Worm (Caenorhabditis elegans) whole organism, late embryonic: ENCODE data around the gene fli-1.

ENCODE experiments used
- F13H6.1 ChIP-seq: sonication (generic microtip); optimal IDR thresholded peaks from 2 replicates; lab custom pipeline; 2016; ENCODE audit warnings: missing genetic modification characterization, missing compliant biosample characterization
- K02D7.2 ChIP-seq: sonication (generic microtip); optimal IDR thresholded peaks from 2 replicates; lab custom pipeline; 2017; ENCODE audit warnings: mild to moderate bottlenecking, missing genetic modification characterization, missing compliant biosample characterization
- K09A11.1 ChIP-seq: sonication (generic microtip); optimal IDR thresholded peaks from 2 replicates; lab custom pipeline; 2017; ENCODE audit warnings: antibody characterized with exemption, mild to moderate bottlenecking, missing genetic modification characterization, missing compliant biosample characterization; ENCODE audit not compliant: insufficient read depth
- T23F11.4 ChIP-seq: fragments of 200-800 bp; sonication (Bioruptor generic); optimal IDR thresholded peaks from 2 replicates; lab custom pipeline; 2018; ENCODE audit warnings: mild to moderate bottlenecking, missing genetic modification characterization, missing compliant biosample characterization
- Y22D7AL.16 ChIP-seq: sonication (generic microtip); optimal IDR thresholded peaks from 2 replicates; lab custom pipeline; 2016; ENCODE audit warnings: missing genetic modification characterization, missing compliant biosample characterization
- ceh-18 ChIP-seq: sonication (generic microtip); optimal IDR thresholded peaks from 2 replicates; lab custom pipeline; 2016; ENCODE audit warnings: missing genetic modification characterization, missing compliant biosample characterization
- ceh-19 ChIP-seq: fragments of 200-800 bp; sonication (Bioruptor generic); optimal IDR thresholded peaks from 2 replicates; lab custom pipeline; 2018; ENCODE audit warnings: mild to moderate bottlenecking, missing genetic modification characterization, missing compliant biosample characterization
- ceh-22 ChIP-seq: sonication (generic microtip); optimal IDR thresholded peaks from 2 replicates; lab custom pipeline; 2017; ENCODE audit warnings: missing biosample characterization, missing genetic modification characterization
- ceh-30 ChIP-seq: fragments of 150-350 bp; optimal IDR thresholded peaks from 2 replicates; lab custom pipeline; 2014; ENCODE audit warnings: missing biosample characterization, missing genetic modification characterization
- ceh-31 ChIP-seq: sonication (generic microtip); optimal IDR thresholded peaks from 2 replicates; lab custom pipeline; 2016; ENCODE audit warnings: missing genetic modification characterization, missing compliant biosample characterization
- ceh-34 ChIP-seq: sonication (generic microtip); optimal IDR thresholded peaks from 2 replicates; lab custom pipeline; 2016; ENCODE audit warnings: mild to moderate bottlenecking, missing genetic modification characterization, missing compliant biosample characterization
- ceh-9 ChIP-seq: sonication (generic microtip); optimal IDR thresholded peaks from 2 replicates; lab custom pipeline; 2016; ENCODE audit warnings: mild to moderate bottlenecking, missing genetic modification characterization, inconsistent platforms, missing compliant biosample characterization
- che-1 ChIP-seq: sonication (generic microtip); optimal IDR thresholded peaks from 2 replicates; lab custom pipeline; 2016; ENCODE audit warnings: mild to moderate bottlenecking, missing genetic modification characterization, missing compliant biosample characterization
- elt-2 ChIP-seq: sonication (generic microtip); optimal IDR thresholded peaks from 2 replicates; lab custom pipeline; 2016; ENCODE audit warnings: missing genetic modification reagents, missing genetic modification characterization, missing compliant biosample characterization
- elt-4 ChIP-seq: sonication (generic microtip); optimal IDR thresholded peaks from 2 replicates; lab custom pipeline; 2016; ENCODE audit warnings: missing genetic modification characterization, missing compliant biosample characterization
- fax-1 ChIP-seq: sonication (generic microtip); optimal IDR thresholded peaks from 2 replicates; lab custom pipeline; 2016; ENCODE audit warnings: missing genotype, missing genetic modification characterization, missing compliant biosample characterization
- fkh-6 ChIP-seq: sonication (generic microtip); optimal IDR thresholded peaks from 2 replicates; lab custom pipeline; 2016; ENCODE audit warnings: missing genetic modification characterization, missing compliant biosample characterization
- hlh-6 ChIP-seq: sonication (generic microtip); optimal IDR thresholded peaks from 2 replicates; lab custom pipeline; 2016; ENCODE audit warnings: missing genotype, missing genetic modification characterization, missing compliant biosample characterization
- hlh-8 ChIP-seq: sonication (generic microtip); optimal IDR thresholded peaks from 2 replicates; lab custom pipeline; 2016; ENCODE audit warnings: missing genotype, missing genetic modification characterization, missing compliant biosample characterization
- lim-6 ChIP-seq: sonication (generic microtip); optimal IDR thresholded peaks from 2 replicates; lab custom pipeline; 2016; ENCODE audit warnings: missing genetic modification characterization, missing compliant biosample characterization
- lin-11 ChIP-seq: fragments of 200-800 bp; sonication (Bioruptor generic); optimal IDR thresholded peaks from 2 replicates; lab custom pipeline; 2018; ENCODE audit warnings: mild to moderate bottlenecking, missing genetic modification characterization, missing compliant biosample characterization
- madf-2 ChIP-seq: sonication (generic microtip); optimal IDR thresholded peaks from 2 replicates; lab custom pipeline; 2017; ENCODE audit warnings: missing genetic modification characterization, missing compliant biosample characterization
- mec-3 ChIP-seq: sonication (generic microtip); optimal IDR thresholded peaks from 2 replicates; lab custom pipeline; 2016; ENCODE audit warnings: borderline replicate concordance, missing genetic modification characterization, missing compliant biosample characterization
- nfya-1 ChIP-seq: sonication (generic microtip); optimal IDR thresholded peaks from 2 replicates; lab custom pipeline; 2017; ENCODE audit warnings: missing genetic modification characterization, mild to moderate bottlenecking, missing compliant biosample characterization, antibody characterized with exemption, moderate library complexity
- nhr-232 ChIP-seq: sonication (generic microtip); optimal IDR thresholded peaks from 2 replicates; lab custom pipeline; 2016; ENCODE audit warnings: missing genetic modification characterization, missing compliant biosample characterization
- npax-4 ChIP-seq: sonication (generic microtip); optimal IDR thresholded peaks from 2 replicates; lab custom pipeline; 2016; ENCODE audit warnings: missing genetic modification characterization, missing compliant biosample characterization
- odd-2 ChIP-seq: sonication (generic microtip); optimal IDR thresholded peaks from 2 replicates; lab custom pipeline; 2017; ENCODE audit warnings: antibody characterized with exemption, mild to moderate bottlenecking, missing genetic modification characterization, missing compliant biosample characterization
- pha-2 ChIP-seq: sonication (generic microtip); optimal IDR thresholded peaks from 2 replicates; lab custom pipeline; 2017; ENCODE audit warnings: mild to moderate bottlenecking, missing genetic modification characterization, missing compliant biosample characterization
- sdc-2 ChIP-seq: sonication (generic microtip); optimal IDR thresholded peaks from 2 replicates; lab custom pipeline; 2016; ENCODE audit warnings: missing genotype, missing genetic modification characterization, missing compliant biosample characterization
- sox-4 ChIP-seq: sonication (generic microtip); optimal IDR thresholded peaks from 2 replicates; lab custom pipeline; 2017; ENCODE audit warnings: mild to moderate bottlenecking, missing genetic modification characterization, inconsistent platforms, missing compliant biosample characterization
- syd-9 ChIP-seq: sonication (generic microtip); optimal IDR thresholded peaks from 2 replicates; lab custom pipeline; 2016; ENCODE audit warnings: mild to moderate bottlenecking, missing genetic modification characterization, moderate library complexity, missing compliant biosample characterization
- tbx-7 ChIP-seq: sonication (generic microtip); optimal IDR thresholded peaks from 2 replicates; lab custom pipeline; 2016; ENCODE audit warnings: missing genotype, missing genetic modification characterization, missing compliant biosample characterization
- ttx-3 ChIP-seq: sonication (generic microtip); optimal IDR thresholded peaks from 2 replicates; lab custom pipeline; 2016; ENCODE audit warnings: missing genetic modification reagents, missing genetic modification characterization, missing compliant biosample characterization
- unc-3 ChIP-seq, 2 experiments: fragments of 200-800 bp in 1 of 2; sonication (Bioruptor generic) in 1 of 2; sonication (generic microtip) in 1 of 2; conservative IDR thresholded peaks in 1 of 2; optimal IDR thresholded peaks in 1 of 2; 2 replicates each; pipeline versions ENCODE4 v1.3.6 to Lab custom; 2016 to 2022; ENCODE audit warnings: missing compliant biosample characterization in 2 of 2, missing genetic modification characterization in 2 of 2, missing genetic modification reagents in 1 of 2
- unc-42 ChIP-seq: sonication (generic microtip); optimal IDR thresholded peaks from 2 replicates; lab custom pipeline; 2016; ENCODE audit warnings: missing genotype, missing genetic modification characterization, missing compliant biosample characterization
- unc-55 ChIP-seq: sonication (generic microtip); optimal IDR thresholded peaks from 2 replicates; lab custom pipeline; 2017; ENCODE audit warnings: missing biosample characterization, missing genetic modification reagents, missing genetic modification characterization
- ztf-16 ChIP-seq: sonication (generic microtip); optimal IDR thresholded peaks from 2 replicates; lab custom pipeline; 2017; ENCODE audit warnings: missing genetic modification characterization, missing compliant biosample characterization

The fli-1 gene

ce11 chrIII:8643639-8644038 is 39.9 kb downstream of the fli-1 start, which contains the start of gene twk-7:
twk-7 (minus strand) TSS chrIII:8643739.
- TF ChIP-seq madf-2 (tag; lab: Kevin White, UChicago) (no peak), F13H6.1 (tag; lab: Kevin White, UChicago) (no peak), tbx-7 (tag; lab: Kevin White, UChicago) (no peak), npax-4 (tag; lab: Kevin White, UChicago) (no peak), K09A11.1 (tag; lab: Kevin White, UChicago) (no peak), unc-42 (no peak), ceh-18 (tag; lab: Kevin White, UChicago) (no peak), syd-9 (tag; lab: Kevin White, UChicago) (no peak), hlh-8 (tag; lab: Kevin White, UChicago) (no peak), fax-1 (tag; lab: Kevin White, UChicago) (no peak), unc-55 (GFP tag; lab: Kevin White, UChicago) (no peak), ceh-34 (tag; lab: Kevin White, UChicago) (no peak), nhr-232 (tag; lab: Kevin White, UChicago) (no peak), ztf-16 (tag; lab: Kevin White, UChicago) (no peak), ceh-31 (tag; lab: Kevin White, UChicago) (no peak), unc-3 (GFP tag; conservative IDR thresholded peaks at IDR 0.05; lab: Robert Waterston, UW) (no peak), unc-3 (tag; optimal IDR thresholded peaks at IDR 0.05; lab: Kevin White, UChicago) (no peak)

ce11 chrIII:8639188-8639795 is 44.2 kb downstream of the fli-1 start, which contains the start of gene fip-1:
fip-1 (plus strand) TSS chrIII:8639745.
- TF ChIP-seq mec-3 (tag; lab: Kevin White, UChicago), result no peak
- no peak for TF ChIP-seq fax-1 (tag; lab: Kevin White, UChicago)
- TF ChIP-seq elt-2, result no peak
- TF ChIP-seq T23F11.4 (GFP tag; lab: Kevin White, UChicago), result no peak
- no peak for TF ChIP-seq hlh-6 (tag; lab: Kevin White, UChicago)
- no peak for TF ChIP-seq pha-2 (tag; lab: Kevin White, UChicago)
- TF ChIP-seq nfya-1 (tag; lab: Kevin White, UChicago), result no peak
- no peak for TF ChIP-seq ttx-3 (tag; lab: Kevin White, UChicago)
- TF ChIP-seq ceh-30 (tag; lab: Kevin White, UChicago), result no peak
- TF ChIP-seq elt-4 (tag; lab: Kevin White, UChicago), result no peak
- no peak for TF ChIP-seq lim-6 (tag; lab: Kevin White, UChicago)
- no peak for TF ChIP-seq ceh-19 (GFP tag; lab: Kevin White, UChicago)

ce11 chrIII:8636803-8637202 is 46.7 kb downstream of the fli-1 start:
- no peak for TF ChIP-seq lin-11 (tag; lab: Kevin White, UChicago)
- TF ChIP-seq odd-2 (tag; lab: Kevin White, UChicago), result no peak
- TF ChIP-seq fax-1 (tag; lab: Kevin White, UChicago), result no peak
- TF ChIP-seq ceh-31 (tag; lab: Kevin White, UChicago), result no peak
- no peak for TF ChIP-seq unc-55 (GFP tag; lab: Kevin White, UChicago)
- TF ChIP-seq syd-9 (tag; lab: Kevin White, UChicago), result no peak
- no peak for TF ChIP-seq sdc-2
- no peak for TF ChIP-seq K02D7.2 (tag; lab: Kevin White, UChicago)
- no peak for TF ChIP-seq nfya-1 (tag; lab: Kevin White, UChicago)
- no peak for TF ChIP-seq Y22D7AL.16 (tag; lab: Kevin White, UChicago)
- TF ChIP-seq madf-2 (tag; lab: Kevin White, UChicago), result no peak
- no peak for TF ChIP-seq lim-6 (tag; lab: Kevin White, UChicago)
- no peak for TF ChIP-seq ceh-22
- no peak for TF ChIP-seq ceh-9 (tag; lab: Kevin White, UChicago)
- TF ChIP-seq sox-4 (tag; lab: Kevin White, UChicago), result no peak
- no peak for TF ChIP-seq fkh-6 (tag; lab: Kevin White, UChicago)
- no peak for TF ChIP-seq che-1
